Worm (Caenorhabditis elegans) whole organism, L3 larva: Measurements from ENCODE around the gene F26F4.2.

ENCODE experiments used
- R02D3.7 ChIP-seq: fragments of 150-350 bp; optimal IDR thresholded peaks from 2 replicates; lab custom pipeline; 2014; ENCODE audit warnings: missing biosample characterization, missing genetic modification characterization
- aly-2 ChIP-seq: fragments of 150-350 bp; optimal IDR thresholded peaks from 2 replicates; lab custom pipeline; 2014; ENCODE audit warnings: missing biosample characterization, missing genetic modification characterization
- daf-12 ChIP-seq: fragments of 150-350 bp; optimal IDR thresholded peaks from 2 replicates; lab custom pipeline; 2014; ENCODE audit warnings: missing biosample characterization, missing genetic modification reagents, missing genetic modification characterization
- egl-5 ChIP-seq: fragments of 150-350 bp; optimal IDR thresholded peaks from 2 replicates; lab custom pipeline; 2017; ENCODE audit warnings: missing biosample characterization, missing genetic modification reagents, missing genetic modification characterization, inconsistent platforms
- elt-3 ChIP-seq, 3 experiments: fragments of 150-350 bp in 1 of 3; sonication (generic microtip) in 2 of 3; optimal IDR thresholded peaks; 2 replicates in 2 of 3; 4 replicates in 1 of 3; lab custom pipeline; 2014 to 2017; ENCODE audit warnings: missing biosample characterization in 3 of 3, missing genetic modification characterization in 3 of 3
- fkh-2 ChIP-seq: fragments of 150-350 bp; optimal IDR thresholded peaks from 2 replicates; lab custom pipeline; 2014; ENCODE audit warnings: missing biosample characterization, missing genetic modification reagents, missing genetic modification characterization
- fos-1 ChIP-seq: fragments of 150-350 bp; optimal IDR thresholded peaks from 2 replicates; lab custom pipeline; 2014; ENCODE audit warnings: missing biosample characterization, missing genetic modification characterization
- jun-1 ChIP-seq: fragments of 150-350 bp; optimal IDR thresholded peaks from 2 replicates; lab custom pipeline; 2014; ENCODE audit warnings: missing biosample characterization, missing genetic modification reagents, missing genetic modification characterization
- mdl-1 ChIP-seq: fragments of 150-350 bp; optimal IDR thresholded peaks from 2 replicates; lab custom pipeline; 2014; ENCODE audit warnings: missing biosample characterization, missing genetic modification characterization
- nfya-1 ChIP-seq: sonication (generic microtip); optimal IDR thresholded peaks from 2 replicates; lab custom pipeline; 2017; ENCODE audit warnings: missing genetic modification characterization, mild to moderate bottlenecking, missing compliant biosample characterization, antibody characterized with exemption, moderate library complexity; ENCODE audit not compliant: insufficient read depth
- nhr-25 ChIP-seq: sonication (generic microtip); optimal IDR thresholded peaks from 2 replicates; lab custom pipeline; 2017; ENCODE audit warnings: missing biosample characterization, missing genetic modification characterization
- nhr-43 ChIP-seq: sonication (generic microtip); optimal IDR thresholded peaks from 2 replicates; lab custom pipeline; 2016; ENCODE audit warnings: mild to moderate bottlenecking, missing genetic modification characterization, missing compliant biosample characterization; ENCODE audit not compliant: poor library complexity, severe bottlenecking
- nhr-67 ChIP-seq: fragments of 150-350 bp; optimal IDR thresholded peaks from 2 replicates; lab custom pipeline; 2014; ENCODE audit warnings: missing biosample characterization, missing genetic modification characterization
- skn-1 ChIP-seq: fragments of 150-350 bp; optimal IDR thresholded peaks from 2 replicates; lab custom pipeline; 2014; ENCODE audit warnings: missing biosample characterization, missing genetic modification characterization
- snpc-4 ChIP-seq: fragments of 150-350 bp; optimal IDR thresholded peaks from 2 replicates; lab custom pipeline; 2014; ENCODE audit warnings: missing biosample characterization, missing genetic modification characterization

Gene F26F4.2

ce11 chrIII:4961281-4961680, 50.2 kb downstream of the F26F4.2 start:
- TF ChIP-seq daf-12 (tag; lab: Kevin White, UChicago) (no peak), nhr-25 (no peak), R02D3.7 (tag; lab: Kevin White, UChicago) (no peak), skn-1 (no peak), snpc-4 (tag; lab: Kevin White, UChicago) (no peak), fkh-2 (tag; lab: Kevin White, UChicago) (no peak), egl-5 (no peak), nhr-67 (no peak), jun-1 (tag; lab: Kevin White, UChicago) (no peak), nfya-1 (tag; lab: Kevin White, UChicago) (no peak), aly-2 (tag; lab: Kevin White, UChicago) (no peak), mdl-1 (tag; lab: Kevin White, UChicago) (no peak), elt-3 (tag; optimal IDR thresholded peaks at IDR 0.05; lab: Kevin White, UChicago) (no peak), nhr-43 (no peak), fos-1 (tag; lab: Kevin White, UChicago) (no peak)
